Worm (Caenorhabditis elegans) whole organism, L4 larva: ENCODE data around the gene nspa-9.

Experiments
- F26F4.8 ChIP-seq: fragments of 200-800 bp; sonication (Bioruptor generic); conservative IDR thresholded peaks from 2 replicates; pipeline ENCODE4 v1.3.6; 2022; ENCODE audit warnings: missing genetic modification characterization, missing compliant biosample characterization
- ZK546.5 ChIP-seq, 2 experiments: sonication (generic microtip); optimal IDR thresholded peaks; 2 replicates each; lab custom pipeline; 2017; ENCODE audit warnings: missing biosample characterization in 2 of 2, missing genetic modification characterization in 2 of 2
- hif-1 ChIP-seq, 2 experiments: sonication (generic microtip); optimal IDR thresholded peaks; 2 replicates each; lab custom pipeline; 2016 to 2017; ENCODE audit warnings: missing compliant biosample characterization in 2 of 2, missing genetic modification characterization in 2 of 2, missing genetic modification reagents in 2 of 2, missing genotype in 2 of 2, mild to moderate bottlenecking in 1 of 2
- hlh-11 ChIP-seq: fragments of 200-800 bp; sonication (Bioruptor generic); optimal IDR thresholded peaks from 2 replicates; lab custom pipeline; 2018; ENCODE audit warnings: mild to moderate bottlenecking, missing genetic modification characterization, missing compliant biosample characterization
- jun-1 ChIP-seq: fragments of 150-350 bp; optimal IDR thresholded peaks from 2 replicates; lab custom pipeline; 2014; ENCODE audit warnings: missing biosample characterization, missing genetic modification reagents, missing genetic modification characterization
- lin-39 ChIP-seq: fragments of 150-350 bp; optimal IDR thresholded peaks from 2 replicates; lab custom pipeline; 2014; ENCODE audit warnings: missing biosample characterization, missing genetic modification reagents, missing genetic modification characterization
- nhr-10 ChIP-seq: fragments of 150-350 bp; optimal IDR thresholded peaks from 2 replicates; lab custom pipeline; 2014; ENCODE audit warnings: missing biosample characterization, missing genetic modification characterization
- snpc-4 ChIP-seq: fragments of 150-350 bp; optimal IDR thresholded peaks from 2 replicates; lab custom pipeline; 2014; ENCODE audit warnings: missing biosample characterization, missing genetic modification characterization
- unc-62 ChIP-seq, 3 experiments: fragments of 150-350 bp in 1 of 3; sonication (generic microtip); optimal IDR thresholded peaks in 2 of 3; peaks in 1 of 3; 1 replicate in 1 of 3; 2 replicates in 2 of 3; lab custom pipeline; 2014 to 2017; ENCODE audit warnings: missing biosample characterization in 3 of 3, missing genetic modification characterization in 3 of 3, missing genetic modification reagents in 3 of 3, missing genotype in 1 of 3

nspa-9 gene

DNA sequence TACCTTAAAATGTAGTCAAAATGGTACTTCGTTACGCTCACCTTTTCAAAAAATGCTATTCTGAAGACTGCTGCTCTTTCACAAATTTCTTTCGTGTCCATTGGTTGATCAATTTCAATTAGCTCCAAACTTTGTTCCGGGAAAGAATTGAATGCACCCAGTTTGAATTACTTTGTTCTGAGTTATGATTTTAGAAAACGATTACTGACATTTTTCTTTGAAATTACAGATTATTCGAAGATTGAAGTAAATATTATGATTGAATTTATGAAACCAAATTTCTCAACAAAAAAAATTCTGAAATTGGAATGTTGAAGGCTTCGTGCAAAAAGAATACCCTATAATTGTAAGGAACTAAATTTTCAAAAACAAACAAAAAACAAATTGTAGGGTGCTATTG lies 45.4 kb downstream of the nspa-9 start, which contains the start of gene Y102F5A.1:
TSS of gene Y102F5A.1 (minus strand) at position 101 of the 400 bp plus-strand sequence.
- TF ChIP-seq unc-62 (GFP tag; optimal IDR thresholded peaks at IDR 0.05 in 1 of 2; lab: Kevin White, UChicago) (no peak), unc-62 (tag; optimal IDR thresholded peaks at IDR 0.05; lab: Kevin White, UChicago) (no peak), hif-1 (tag; optimal IDR thresholded peaks at IDR 0.05; lab: Kevin White, UChicago) (no peak), snpc-4 (no peak), nhr-10 (tag; lab: Kevin White, UChicago) (no peak), jun-1 (tag; lab: Kevin White, UChicago) (no peak), lin-39 (tag; lab: Kevin White, UChicago) (no peak), F26F4.8 (GFP tag; lab: Robert Waterston, UW) (no peak), hlh-11 (tag; lab: Kevin White, UChicago) (no peak), ZK546.5 (tag; optimal IDR thresholded peaks at IDR 0.05; lab: Kevin White, UChicago) (no peak)
